Fruit fly (Drosophila melanogaster): ENCODE results near the gene CG10576.

dm6 chr3L:5808101-5808433 lies 42.6 kb upstream of the CG10576 start:
- TF ChIP-seq psq (optimal IDR thresholded peaks at IDR 0.05) (no peak), h (optimal IDR thresholded peaks at IDR 0.05) (no peak), Sin3A (optimal IDR thresholded peaks at IDR 0.05) (no peak)
